Fruit fly (Drosophila melanogaster) whole organism, embryonic: ENCODE measurements around the gene slf.

Experiments
- Antp ChIP-seq: fragments of 200-800 bp; sonication (Bioruptor generic); optimal IDR thresholded peaks from 3 replicates; lab custom pipeline; 2016; ENCODE audit warnings: missing biosample characterization, missing genetic modification characterization
- CG11398 ChIP-seq: fragments of 200-800 bp; sonication (Bioruptor generic); optimal IDR thresholded peaks from 2 replicates; lab custom pipeline; 2016; ENCODE audit warnings: missing biosample characterization, missing genetic modification characterization
- CG12391 ChIP-seq: fragments of 200-800 bp; sonication (Bioruptor generic); optimal IDR thresholded peaks from 3 replicates; lab custom pipeline; 2018; ENCODE audit warnings: missing biosample characterization, mild to moderate bottlenecking, missing genetic modification characterization, moderate library complexity
- CG12942 ChIP-seq: fragments of 200-800 bp; sonication (Bioruptor generic); optimal IDR thresholded peaks from 3 replicates; lab custom pipeline; 2016; ENCODE audit warnings: missing biosample characterization, missing genetic modification characterization
- CG14441 ChIP-seq: fragments of 200-800 bp; sonication (Bioruptor generic); IDR thresholded peaks from 2 replicates; pipeline ENCODE4 v1.3.6; 2022; ENCODE audit warnings: missing biosample characterization, missing genetic modification characterization
- CG14710 ChIP-seq: fragments of 200-800 bp; sonication (Bioruptor generic); optimal IDR thresholded peaks from 3 replicates; lab custom pipeline; 2019; ENCODE audit warnings: missing biosample characterization, mild to moderate bottlenecking, missing genetic modification characterization, moderate library complexity
- CG16863 ChIP-seq: fragments of 200-800 bp; sonication (Bioruptor generic); optimal IDR thresholded peaks from 3 replicates; lab custom pipeline; 2016; ENCODE audit warnings: missing biosample characterization, missing genetic modification characterization
- CG17829 ChIP-seq: fragments of 200-800 bp; optimal IDR thresholded peaks from 2 replicates; lab custom pipeline; 2019; ENCODE audit warnings: missing biosample characterization, mild to moderate bottlenecking, missing genetic modification characterization, moderate library complexity
- CG1832 ChIP-seq: fragments of 200-800 bp; sonication (Bioruptor generic); optimal IDR thresholded peaks from 2 replicates; lab custom pipeline; 2017; ENCODE audit warnings: missing biosample characterization, mild to moderate bottlenecking, missing genetic modification characterization, inconsistent platforms
- CG2116 ChIP-seq: fragments of 200-800 bp; sonication (Bioruptor generic); optimal IDR thresholded peaks from 3 replicates; lab custom pipeline; 2018; ENCODE audit warnings: missing biosample characterization, mild to moderate bottlenecking, missing genetic modification characterization
- CG3065 ChIP-seq: fragments of 200-800 bp; sonication (Bioruptor generic); optimal IDR thresholded peaks from 2 replicates; lab custom pipeline; 2016; ENCODE audit warnings: missing biosample characterization, missing genetic modification characterization
- CG33213 ChIP-seq: fragments of 200-800 bp; sonication (Bioruptor generic); optimal IDR thresholded peaks from 3 replicates; lab custom pipeline; 2016; ENCODE audit warnings: missing biosample characterization, missing genetic modification characterization
- CG3838 ChIP-seq: fragments of 200-800 bp; sonication (Bioruptor generic); optimal IDR thresholded peaks from 3 replicates; lab custom pipeline; 2016; ENCODE audit warnings: missing biosample characterization, missing genetic modification characterization
- CG4707 ChIP-seq: fragments of 200-800 bp; sonication (Bioruptor generic); optimal IDR thresholded peaks from 2 replicates; lab custom pipeline; 2018; ENCODE audit warnings: missing biosample characterization, mild to moderate bottlenecking, missing genetic modification characterization, moderate library complexity
- CG7556 ChIP-seq: fragments of 200-800 bp; sonication (Bioruptor generic); optimal IDR thresholded peaks from 2 replicates; lab custom pipeline; 2017; ENCODE audit warnings: missing biosample characterization, mild to moderate bottlenecking, missing genetic modification characterization
- CG7928 ChIP-seq: fragments of 200-800 bp; sonication (Bioruptor generic); optimal IDR thresholded peaks from 2 replicates; lab custom pipeline; 2017; ENCODE audit warnings: missing biosample characterization, mild to moderate bottlenecking, missing genetic modification characterization
- CG8089 ChIP-seq: fragments of 200-800 bp; sonication (Bioruptor generic); optimal IDR thresholded peaks from 3 replicates; lab custom pipeline; 2016; ENCODE audit warnings: missing biosample characterization, missing genetic modification characterization
- CG8924 ChIP-seq: fragments of 200-800 bp; optimal IDR thresholded peaks from 3 replicates; lab custom pipeline; 2019; ENCODE audit warnings: missing biosample characterization, mild to moderate bottlenecking, missing genetic modification characterization, moderate library complexity
- CG9437 ChIP-seq: fragments of 200-800 bp; sonication (Bioruptor generic); optimal IDR thresholded peaks from 2 replicates; lab custom pipeline; 2018; ENCODE audit warnings: missing biosample characterization, mild to moderate bottlenecking, missing genetic modification characterization
- Camta ChIP-seq: fragments of 200-800 bp; sonication (Bioruptor generic); optimal IDR thresholded peaks from 2 replicates; lab custom pipeline; 2016; ENCODE audit warnings: missing biosample characterization, missing genetic modification characterization
- Dad ChIP-seq: fragments of 200-800 bp; sonication (Bioruptor generic); optimal IDR thresholded peaks from 3 replicates; lab custom pipeline; 2016; ENCODE audit warnings: missing biosample characterization, missing genetic modification characterization
- Dp ChIP-seq: fragments of 200-800 bp; sonication (Bioruptor generic); optimal IDR thresholded peaks from 2 replicates; lab custom pipeline; 2018; ENCODE audit warnings: missing biosample characterization, mild to moderate bottlenecking, missing genetic modification characterization, moderate library complexity
- Fer3 ChIP-seq: fragments of 200-800 bp; sonication (Bioruptor generic); optimal IDR thresholded peaks from 2 replicates; lab custom pipeline; 2018; ENCODE audit warnings: missing biosample characterization, mild to moderate bottlenecking, missing genetic modification characterization, moderate library complexity
- Hr39 ChIP-seq: fragments of >200 bp; optimal IDR thresholded peaks from 2 replicates; lab custom pipeline; 2017
- NC2β ChIP-seq: fragments of 200-800 bp; sonication (Bioruptor generic); optimal IDR thresholded peaks from 2 replicates; lab custom pipeline; 2016; ENCODE audit warnings: missing biosample characterization, missing genetic modification characterization
- NK7.1 ChIP-seq: fragments of 200-800 bp; sonication (Bioruptor generic); optimal IDR thresholded peaks from 3 replicates; lab custom pipeline; 2016; ENCODE audit warnings: missing biosample characterization, missing genetic modification characterization
- Rfx ChIP-seq: fragments of 200-800 bp; sonication (Bioruptor generic); IDR thresholded peaks from 2 replicates; pipeline ENCODE4 v1.3.6; 2022; ENCODE audit warnings: missing biosample characterization, missing genetic modification characterization
- Rx ChIP-seq: fragments of 200-800 bp; sonication (Bioruptor generic); IDR thresholded peaks from 2 replicates; pipeline ENCODE4 v1.3.6; 2022; ENCODE audit warnings: missing biosample characterization, missing genetic modification characterization
- Side ChIP-seq: fragments of 200-800 bp; sonication (Bioruptor generic); optimal IDR thresholded peaks from 2 replicates; lab custom pipeline; 2016; ENCODE audit warnings: missing biosample characterization, missing genetic modification characterization
- Usf ChIP-seq: fragments of 200-800 bp; sonication (Bioruptor generic); optimal IDR thresholded peaks from 2 replicates; lab custom pipeline; 2017; ENCODE audit warnings: missing genotype, missing biosample characterization, missing genetic modification characterization
- Xbp1 ChIP-seq: fragments of 200-800 bp; sonication (Bioruptor generic); optimal IDR thresholded peaks from 3 replicates; lab custom pipeline; 2016; ENCODE audit warnings: missing biosample characterization, mild to moderate bottlenecking, missing genetic modification characterization
- aop ChIP-seq: fragments of 200-800 bp; sonication (Bioruptor generic); IDR thresholded peaks from 2 replicates; pipeline ENCODE4 v1.3.6; 2022; ENCODE audit warnings: missing biosample characterization, missing genetic modification characterization
- ara ChIP-seq: fragments of 200-800 bp; sonication (Bioruptor generic); IDR thresholded peaks from 2 replicates; pipeline ENCODE4 v1.3.6; 2022; ENCODE audit warnings: missing biosample characterization, missing genetic modification characterization
- bcd ChIP-seq: fragments of 200-800 bp; sonication (Bioruptor generic); optimal IDR thresholded peaks from 2 replicates; lab custom pipeline; 2017; ENCODE audit warnings: missing biosample characterization, mild to moderate bottlenecking, missing genetic modification characterization
- bsh ChIP-seq, 2 experiments: fragments of 200-800 bp; sonication (Bioruptor generic); optimal IDR thresholded peaks; 2 replicates each; lab custom pipeline; 2017 to 2018; ENCODE audit warnings: mild to moderate bottlenecking in 2 of 2, missing biosample characterization in 2 of 2, missing genetic modification characterization in 2 of 2, moderate library complexity in 1 of 2
- cad ChIP-seq: fragments of >200 bp; optimal IDR thresholded peaks from 2 replicates; lab custom pipeline; 2017; ENCODE audit warnings: missing biosample characterization, missing genetic modification characterization
- ci ChIP-seq: fragments of 200-800 bp; sonication (Bioruptor generic); IDR thresholded peaks from 3 replicates; pipeline ENCODE4 v1.3.6; 2022; ENCODE audit warnings: missing biosample characterization, missing genetic modification characterization
- fd64A ChIP-seq: fragments of 200-800 bp; sonication (Bioruptor generic); optimal IDR thresholded peaks from 3 replicates; lab custom pipeline; 2018; ENCODE audit warnings: missing biosample characterization, mild to moderate bottlenecking, missing genetic modification characterization
- ftz-f1 ChIP-seq: fragments of 200-800 bp; sonication (Bioruptor generic); optimal IDR thresholded peaks from 2 replicates; lab custom pipeline; 2016; ENCODE audit warnings: missing biosample characterization, missing genetic modification characterization
- hkb ChIP-seq, 2 experiments: fragments of 200-800 bp in 1 of 2; fragments of >200 bp in 1 of 2; sonication (Bioruptor generic) in 1 of 2; IDR thresholded peaks in 1 of 2; optimal IDR thresholded peaks in 1 of 2; 2 replicates each; pipeline versions ENCODE4 v1.3.6 to Lab custom; 2017 to 2022; ENCODE audit warnings: missing biosample characterization in 1 of 2, missing genetic modification characterization in 1 of 2
- klu ChIP-seq: fragments of 200-800 bp; sonication (Bioruptor generic); IDR thresholded peaks from 2 replicates; pipeline ENCODE4 v1.3.6; 2022; ENCODE audit warnings: missing biosample characterization, missing genetic modification characterization
- mirr ChIP-seq: fragments of 200-800 bp; sonication (Bioruptor generic); optimal IDR thresholded peaks from 3 replicates; lab custom pipeline; 2018; ENCODE audit warnings: missing biosample characterization, mild to moderate bottlenecking, missing genetic modification characterization
- nom ChIP-seq: fragments of 200-800 bp; sonication (Bioruptor generic); optimal IDR thresholded peaks from 2 replicates; lab custom pipeline; 2017; ENCODE audit warnings: missing biosample characterization, missing genetic modification characterization, mild to moderate bottlenecking, moderate library complexity, missing genetic modification reagents
- schlank ChIP-seq: fragments of 200-800 bp; sonication (Bioruptor generic); optimal IDR thresholded peaks from 2 replicates; lab custom pipeline; 2018; ENCODE audit warnings: missing biosample characterization, mild to moderate bottlenecking, missing genetic modification characterization
- sisA ChIP-seq: fragments of 200-800 bp; sonication (Bioruptor generic); IDR thresholded peaks from 2 replicates; pipeline ENCODE4 v1.3.6; 2022; ENCODE audit warnings: missing biosample characterization, missing genetic modification characterization
- sob ChIP-seq: fragments of 200-800 bp; sonication (Bioruptor generic); IDR thresholded peaks from 2 replicates; pipeline ENCODE4 v1.3.6; 2022; ENCODE audit warnings: missing biosample characterization, missing genetic modification characterization
- tll ChIP-seq, 2 experiments: fragments of 200-800 bp in 1 of 2; fragments of >200 bp in 1 of 2; sonication (Bioruptor generic) in 1 of 2; optimal IDR thresholded peaks; 2 replicates each; lab custom pipeline; 2017 to 2019; ENCODE audit warnings: missing biosample characterization in 2 of 2, missing genetic modification characterization in 2 of 2, mild to moderate bottlenecking in 1 of 2, moderate library complexity in 1 of 2
- toy ChIP-seq: fragments of 200-800 bp; sonication (Bioruptor generic); IDR thresholded peaks from 2 replicates; pipeline ENCODE4 v1.3.6; 2022; ENCODE audit warnings: missing biosample characterization, missing genetic modification characterization
- twi ChIP-seq: fragments of 200-800 bp; optimal IDR thresholded peaks from 2 replicates; lab custom pipeline; 2019; ENCODE audit warnings: missing biosample characterization, mild to moderate bottlenecking, missing genetic modification characterization, moderate library complexity

The slf gene

dm6 chr2L:4820448-4821318, 19.0 kb upstream of the slf start (continued):
- TF ChIP-seq Dp (GFP tag; lab: Kevin White, UChicago) (no peak), Fer3 (tag; lab: Kevin White, UChicago) (no peak), cad (GFP tag; lab: Kevin White, UChicago) (no peak), CG4707 (no peak), Xbp1 (peak; percentile 43), CG12391 (tag; lab: Kevin White, UChicago) (peak; percentile 61), Rfx (peak; percentile 17; the same call in 1 of the 2 replicates), CG2116 (GFP tag; lab: Kevin White, UChicago) (peak; percentile 38), Antp (no peak), CG3838 (GFP tag; lab: Kevin White, UChicago) (no peak), mirr (GFP tag; lab: Kevin White, UChicago) (no peak), bcd (GFP tag; lab: Kevin White, UChicago) (peak; percentile 18), CG33213 (GFP tag; lab: Kevin White, UChicago) (no peak), NK7.1 (GFP tag; lab: Kevin White, UChicago) (no peak), twi (tag; lab: Kevin White, UChicago) (no peak), CG8089 (GFP tag; lab: Kevin White, UChicago) (no peak), CG12942 (GFP tag; lab: Kevin White, UChicago) (no peak), Rx (GFP tag; lab: Robert Waterston, UW) (peak; percentile 57), CG8924 (tag; lab: Kevin White, UChicago) (peak; percentile 80), CG7556 (GFP tag; lab: Kevin White, UChicago) (no peak), CG11398 (GFP tag; lab: Kevin White, UChicago) (no peak), CG14710 (peak; percentile 64), ci (GFP tag; lab: Robert Waterston, UW) (peak; percentile 44; the same call in 2 of the 3 replicates), Usf (GFP tag; lab: Kevin White, UChicago) (peak; percentile 29), nom (GFP tag; lab: Kevin White, UChicago) (peak; percentile 5), CG1832 (GFP tag; lab: Kevin White, UChicago) (peak; percentile 32), CG9437 (GFP tag; lab: Kevin White, UChicago) (peak; percentile 64), toy (GFP tag; lab: Robert Waterston, UW) (no peak), schlank (tag; lab: Kevin White, UChicago) (no peak), CG16863 (GFP tag; lab: Kevin White, UChicago) (peak; percentile 53), aop (GFP tag; lab: Robert Waterston, UW) (no peak), CG7928 (GFP tag; lab: Kevin White, UChicago) (no peak), CG17829 (tag; lab: Kevin White, UChicago) (peak; percentile 63), ftz-f1 (GFP tag; lab: Kevin White, UChicago) (no peak), CG3065 (GFP tag; lab: Kevin White, UChicago) (no peak), bsh (GFP tag; optimal IDR thresholded peaks at IDR 0.05; lab: Kevin White, UChicago) (peak; percentile 52 to 68), klu (no peak), Hr39 (lab: Kevin White, UChicago) (no peak), Side (GFP tag; lab: Kevin White, UChicago) (no peak), CG14441 (GFP tag; lab: Robert Waterston, UW) (peak; percentile 18; the same call in 1 of the 2 replicates), ara (GFP tag; lab: Robert Waterston, UW) (no peak; the same call in 1 of the 2 replicates), sob (GFP tag; lab: Robert Waterston, UW) (no peak), Dad (GFP tag; lab: Kevin White, UChicago) (no peak), NC2β (peak; percentile 15), fd64A (GFP tag; lab: Kevin White, UChicago) (peak; percentile 17), Camta (no peak), tll (GFP tag; optimal IDR thresholded peaks at IDR 0.05; lab: Kevin White, UChicago) (peak; percentile 34 to 60), hkb (optimal IDR thresholded peaks at IDR 0.05; lab: Kevin White, UChicago) (no peak), hkb (GFP tag; IDR thresholded peaks at IDR 0.05; lab: Robert Waterston, UW) (peak; percentile 6), sisA (GFP tag; lab: Robert Waterston, UW) (peak; percentile 39)
